Worm (Caenorhabditis elegans): Measurements from ENCODE around the gene Y55F3AM.21.

Y55F3AM.21 gene

ce11 chrIV:1093870-1094564, 42.5 kb upstream of the Y55F3AM.21 start, which contains the start of the genes cct-8 and Y55F3AR.2 (continued):
- TF ChIP-seq hif-1 (tag; optimal IDR thresholded peaks at IDR 0.05) (peak; percentile 85 to 93), vab-7 (GFP tag; IDR thresholded peaks at IDR 0.05) (peak; percentile 92), nhr-28 (tag; optimal IDR thresholded peaks at IDR 0.05) (peak; percentile 79), dmd-9 (GFP tag; IDR thresholded peaks at IDR 0.05) (peak; percentile 98), unc-62 (GFP tag; optimal IDR thresholded peaks at IDR 0.05 in 1 of 2) (peak in 1 of 2 experiments; percentile 100), unc-62 (tag; optimal IDR thresholded peaks at IDR 0.05) (peak; percentile 17), madf-5 (GFP tag; IDR thresholded peaks at IDR 0.05) (0 out of 4 replicates have a peak, but pooled peaks of 1 of the 2 experiments have one; percentile 72), lin-39 (tag; optimal IDR thresholded peaks at IDR 0.05) (peak; percentile 82), ztf-7 (tag; optimal IDR thresholded peaks at IDR 0.05) (peak; percentile 91), D1046.2 (GFP tag; IDR thresholded peaks at IDR 0.05) (peak; percentile 95), jun-1 (tag; optimal IDR thresholded peaks at IDR 0.05) (peak; percentile 92), snpc-4 (tag; optimal IDR thresholded peaks at IDR 0.05) (peak; percentile 31), F37D6.2 (tag; optimal IDR thresholded peaks at IDR 0.05) (peak; percentile 94), dmd-6 (GFP tag; IDR thresholded peaks at IDR 0.05) (peak; percentile 98), arid-1 (GFP tag; conservative IDR thresholded peaks at IDR 0.05) (peak; percentile 98), zfp-3 (GFP tag; conservative IDR thresholded peaks at IDR 0.05) (peak; percentile 99), tag-97 (GFP tag; IDR thresholded peaks at IDR 0.05) (no peak), daf-8 (GFP tag; IDR thresholded peaks at IDR 0.05) (no peak), spr-3 (GFP tag; optimal IDR thresholded peaks at IDR 0.05) (peak; percentile 99), daf-16 (GFP tag; optimal IDR thresholded peaks at IDR 0.05) (peak; percentile 58 to 95), daf-16 (tag; optimal IDR thresholded peaks at IDR 0.05) (peak; percentile 82), Y105C5A.15 (GFP tag; IDR thresholded peaks at IDR 0.05) (0 out of 2 replicates have a peak, but pooled peaks have one; percentile 14), duxl-1 (tag; optimal IDR thresholded peaks at IDR 0.05; ENCODE audit: poor library complexity) (peak; percentile 96), attf-4 (tag; optimal IDR thresholded peaks at IDR 0.05) (no peak), nhr-102 (tag; optimal IDR thresholded peaks at IDR 0.05) (peak; percentile 97), lim-7 (GFP tag; IDR thresholded peaks at IDR 0.05) (peak; percentile 55; the same call in 1 of the 2 replicates), set-16 (GFP tag; IDR thresholded peaks at IDR 0.05) (peak; percentile 69), sdz-12 (GFP tag; optimal IDR thresholded peaks at IDR 0.05) (peak; percentile 92), zag-1 (tag; optimal IDR thresholded peaks at IDR 0.05) (peak; percentile 34), ces-1 (GFP tag; optimal IDR thresholded peaks at IDR 0.05) (peak; percentile 45), nhr-42 (GFP tag; IDR thresholded peaks at IDR 0.05) (peak; percentile 96), ZK546.5 (tag; optimal IDR thresholded peaks at IDR 0.05) (peak; percentile 15 to 67), ztf-11 (tag; optimal IDR thresholded peaks at IDR 0.05) (no peak), R02D3.7 (tag; optimal IDR thresholded peaks at IDR 0.05) (no peak), mes-2 (tag; optimal IDR thresholded peaks at IDR 0.05; ENCODE audit: poor library complexity, severe bottlenecking) (peak; percentile 94), nhr-76 (tag; optimal IDR thresholded peaks at IDR 0.05) (peak; percentile 58)

ce11 chrIV:1086913-1087312, 35.4 kb upstream of the Y55F3AM.21 start, which contains the start of gene csn-4:
csn-4 (minus strand) TSS chrIV:1087013.
- TF ChIP-seq mdl-1 (tag; optimal IDR thresholded peaks at IDR 0.05) (no peak), ama-1 (optimal IDR thresholded peaks at IDR 0.05) (peak; percentile 10), unc-130 (GFP tag; optimal IDR thresholded peaks at IDR 0.05) (no peak), ces-1 (GFP tag; optimal IDR thresholded peaks at IDR 0.05) (no peak), spr-3 (GFP tag; optimal IDR thresholded peaks at IDR 0.05) (peak; percentile 4), rbr-2 (tag; optimal IDR thresholded peaks at IDR 0.05) (no peak), ztf-7 (tag; optimal IDR thresholded peaks at IDR 0.05) (no peak), gei-8 (GFP tag; optimal IDR thresholded peaks at IDR 0.05) (no peak), lir-3 (tag; optimal IDR thresholded peaks at IDR 0.05) (no peak)

Measured in whole organism, L4 larva.